Fruit fly (Drosophila melanogaster) whole organism, embryonic: ENCODE measurements around the gene TwdlX.

Experiments used
- Abd-B ChIP-seq: fragments of 200-800 bp; sonication (Bioruptor generic); optimal IDR thresholded peaks from 2 replicates; lab custom pipeline; 2018; ENCODE audit warnings: missing biosample characterization, mild to moderate bottlenecking, missing genetic modification characterization, moderate library complexity
- Adf1 ChIP-seq: fragments of 200-800 bp; sonication (Bioruptor generic); IDR thresholded peaks from 2 replicates; pipeline ENCODE4 v1.3.6; 2022; ENCODE audit warnings: missing biosample characterization, missing genetic modification characterization
- Atf-2 ChIP-seq: fragments of 200-800 bp; sonication (Bioruptor generic); optimal IDR thresholded peaks from 2 replicates; lab custom pipeline; 2016; ENCODE audit warnings: missing biosample characterization, missing genetic modification characterization
- CG10267 ChIP-seq: fragments of 200-800 bp; sonication (Bioruptor generic); optimal IDR thresholded peaks from 2 replicates; lab custom pipeline; 2018; ENCODE audit warnings: missing biosample characterization, mild to moderate bottlenecking, missing genetic modification characterization, moderate library complexity
- CG10959 ChIP-seq: fragments of 200-800 bp; sonication (Bioruptor generic); IDR thresholded peaks from 2 replicates; pipeline ENCODE4 v1.3.6; 2022; ENCODE audit warnings: missing biosample characterization, missing genetic modification characterization
- CG11247 ChIP-seq: fragments of 200-800 bp; sonication (Bioruptor generic); IDR thresholded peaks from 2 replicates; pipeline ENCODE4 v1.3.6; 2022; ENCODE audit warnings: missing biosample characterization, missing genetic modification characterization
- CG13894 ChIP-seq: fragments of 200-800 bp; sonication (Bioruptor generic); optimal IDR thresholded peaks from 3 replicates; lab custom pipeline; 2018; ENCODE audit warnings: missing biosample characterization, mild to moderate bottlenecking, missing genetic modification characterization, moderate library complexity
- CG14050 ChIP-seq: fragments of 200-800 bp; sonication (Bioruptor generic); IDR thresholded peaks from 3 replicates; pipeline ENCODE4 v1.3.6; 2022; ENCODE audit warnings: missing biosample characterization, missing genetic modification characterization
- CG15269 ChIP-seq: fragments of 200-800 bp; sonication (Bioruptor generic); optimal IDR thresholded peaks from 2 replicates; lab custom pipeline; 2018; ENCODE audit warnings: missing biosample characterization, mild to moderate bottlenecking, missing genetic modification characterization, moderate library complexity
- CG15479 ChIP-seq: fragments of 200-800 bp; sonication (Bioruptor generic); optimal IDR thresholded peaks from 3 replicates; lab custom pipeline; 2019; ENCODE audit warnings: missing biosample characterization, mild to moderate bottlenecking, missing genetic modification characterization, moderate library complexity
- CG16779 ChIP-seq: fragments of 200-800 bp; sonication (Bioruptor generic); IDR thresholded peaks from 2 replicates; pipeline ENCODE4 v1.3.6; 2022; ENCODE audit warnings: missing biosample characterization, missing genetic modification characterization
- CG2199 ChIP-seq: fragments of 200-800 bp; sonication (Bioruptor generic); IDR thresholded peaks from 3 replicates; pipeline ENCODE4 v1.3.6; 2022; ENCODE audit warnings: missing biosample characterization, missing genetic modification characterization
- CG30020 ChIP-seq: fragments of 200-800 bp; optimal IDR thresholded peaks from 2 replicates; lab custom pipeline; 2019; ENCODE audit warnings: missing biosample characterization, mild to moderate bottlenecking, missing genetic modification characterization, moderate library complexity
- CG31388 ChIP-seq: fragments of 200-800 bp; sonication (Bioruptor generic); optimal IDR thresholded peaks from 2 replicates; lab custom pipeline; 2016; ENCODE audit warnings: missing biosample characterization, missing genetic modification characterization
- CG6689 ChIP-seq: fragments of 200-800 bp; sonication (Bioruptor generic); IDR thresholded peaks from 2 replicates; pipeline ENCODE4 v1.3.6; 2022; ENCODE audit warnings: missing biosample characterization, missing genetic modification characterization
- CG8089 ChIP-seq: fragments of 200-800 bp; sonication (Bioruptor generic); optimal IDR thresholded peaks from 3 replicates; lab custom pipeline; 2016; ENCODE audit warnings: missing biosample characterization, missing genetic modification characterization
- CHES-1-like ChIP-seq: fragments of 200-800 bp; sonication (Bioruptor generic); optimal IDR thresholded peaks from 2 replicates; lab custom pipeline; 2016; ENCODE audit warnings: missing biosample characterization, missing genetic modification characterization
- Deaf1 ChIP-seq: fragments of 200-800 bp; optimal IDR thresholded peaks from 3 replicates; lab custom pipeline; 2019; ENCODE audit warnings: missing biosample characterization, mild to moderate bottlenecking, missing genetic modification characterization, moderate library complexity
- Dek ChIP-seq: fragments of 200-800 bp; sonication (Bioruptor generic); optimal IDR thresholded peaks from 3 replicates; lab custom pipeline; 2019; ENCODE audit warnings: missing biosample characterization, mild to moderate bottlenecking, missing genetic modification characterization, moderate library complexity
- Dll ChIP-seq: fragments of 200-800 bp; sonication (Bioruptor generic); IDR thresholded peaks from 4 replicates; pipeline ENCODE4 v1.3.6; 2022; ENCODE audit warnings: missing biosample characterization, missing genetic modification characterization; ENCODE audit not compliant: partially characterized antibody
- Fer2 ChIP-seq: fragments of 200-800 bp; sonication (Bioruptor generic); optimal IDR thresholded peaks from 2 replicates; lab custom pipeline; 2018; ENCODE audit warnings: missing biosample characterization, mild to moderate bottlenecking, missing genetic modification characterization, moderate library complexity
- Gsc ChIP-seq: fragments of 200-800 bp; sonication (Bioruptor generic); IDR thresholded peaks from 2 replicates; pipeline ENCODE4 v1.3.6; 2022; ENCODE audit warnings: missing biosample characterization, missing genetic modification characterization
- Gug ChIP-seq: fragments of 200-800 bp; sonication (Bioruptor generic); IDR thresholded peaks from 4 replicates; pipeline ENCODE4 v1.3.6; 2022; ENCODE audit warnings: missing biosample characterization, missing genetic modification characterization
- H2.0 ChIP-seq: fragments of 200-800 bp; sonication (Bioruptor generic); IDR thresholded peaks from 2 replicates; pipeline ENCODE4 v1.3.6; 2022; ENCODE audit warnings: missing biosample characterization, missing genetic modification characterization
- HmgZ ChIP-seq: fragments of 200-800 bp; sonication (Bioruptor generic); optimal IDR thresholded peaks from 2 replicates; lab custom pipeline; 2018; ENCODE audit warnings: missing biosample characterization, mild to moderate bottlenecking, missing genetic modification characterization
- Mad ChIP-seq: fragments of 200-800 bp; sonication (Bioruptor generic); optimal IDR thresholded peaks from 2 replicates; lab custom pipeline; 2016; ENCODE audit warnings: missing biosample characterization, missing genetic modification characterization
- Med ChIP-seq: fragments of 200-800 bp; sonication (Bioruptor generic); peaks from one replicate; lab custom pipeline; 2016; ENCODE audit warnings: missing biosample characterization, missing genetic modification characterization, mild to moderate bottlenecking, inconsistent platforms, moderate library complexity
- Nf-YC ChIP-seq: fragments of 200-800 bp; optimal IDR thresholded peaks from 3 replicates; lab custom pipeline; 2019; ENCODE audit warnings: missing biosample characterization, mild to moderate bottlenecking, missing genetic modification characterization, moderate library complexity
- NfI ChIP-seq: fragments of 200-800 bp; sonication (Bioruptor generic); optimal IDR thresholded peaks from 3 replicates; lab custom pipeline; 2018; ENCODE audit warnings: missing biosample characterization, mild to moderate bottlenecking, missing genetic modification characterization, moderate library complexity
- Sin3A ChIP-seq: fragments of >200 bp; optimal IDR thresholded peaks from 2 replicates; lab custom pipeline; 2018
- Sry-β ChIP-seq: fragments of 200-800 bp; sonication (Bioruptor generic); optimal IDR thresholded peaks from 2 replicates; lab custom pipeline; 2018; ENCODE audit warnings: missing biosample characterization, mild to moderate bottlenecking, missing genetic modification characterization, moderate library complexity
- abd-A ChIP-seq: fragments of 200-800 bp; sonication (Bioruptor generic); optimal IDR thresholded peaks from 3 replicates; lab custom pipeline; 2019; ENCODE audit warnings: missing biosample characterization, mild to moderate bottlenecking, missing genetic modification characterization, moderate library complexity
- ara ChIP-seq: fragments of 200-800 bp; sonication (Bioruptor generic); IDR thresholded peaks from 2 replicates; pipeline ENCODE4 v1.3.6; 2022; ENCODE audit warnings: missing biosample characterization, missing genetic modification characterization
- ash1 ChIP-seq: fragments of 200-800 bp; sonication (Bioruptor generic); optimal IDR thresholded peaks from 2 replicates; lab custom pipeline; 2018; ENCODE audit warnings: missing biosample characterization, mild to moderate bottlenecking, missing genetic modification characterization
- bcd ChIP-seq: fragments of 200-800 bp; sonication (Bioruptor generic); optimal IDR thresholded peaks from 2 replicates; lab custom pipeline; 2017; ENCODE audit warnings: missing biosample characterization, mild to moderate bottlenecking, missing genetic modification characterization
- br ChIP-seq: fragments of >200 bp; optimal IDR thresholded peaks from 2 replicates; lab custom pipeline; 2017
- ci ChIP-seq: fragments of 200-800 bp; sonication (Bioruptor generic); IDR thresholded peaks from 3 replicates; pipeline ENCODE4 v1.3.6; 2022; ENCODE audit warnings: missing biosample characterization, missing genetic modification characterization
- danr ChIP-seq: fragments of 200-800 bp; sonication (Bioruptor generic); IDR thresholded peaks from 2 replicates; pipeline ENCODE4 v1.3.6; 2022; ENCODE audit warnings: missing biosample characterization, missing genetic modification characterization
- esg ChIP-seq: fragments of 200-800 bp; sonication (Bioruptor generic); conservative IDR thresholded peaks from 2 replicates; pipeline ENCODE4 v1.3.6; 2022; ENCODE audit warnings: missing biosample characterization, missing genetic modification characterization
- eyg ChIP-seq: fragments of 200-800 bp; sonication (Bioruptor generic); optimal IDR thresholded peaks from 3 replicates; lab custom pipeline; 2016; ENCODE audit warnings: missing biosample characterization, missing genetic modification characterization
- gem ChIP-seq: fragments of 200-800 bp; sonication (Bioruptor generic); optimal IDR thresholded peaks from 2 replicates; lab custom pipeline; 2019; ENCODE audit warnings: missing biosample characterization, mild to moderate bottlenecking, missing genetic modification characterization, moderate library complexity
- ham ChIP-seq: fragments of 200-800 bp; sonication (Bioruptor generic); IDR thresholded peaks from 2 replicates; pipeline ENCODE4 v1.3.6; 2022; ENCODE audit warnings: missing biosample characterization, missing genetic modification characterization
- insv ChIP-seq, 2 experiments: fragments of 200-800 bp; sonication (Bioruptor generic); optimal IDR thresholded peaks; 3 replicates each; lab custom pipeline; 2016 to 2018; ENCODE audit warnings: missing biosample characterization in 2 of 2, missing genetic modification characterization in 2 of 2
- jigr1 ChIP-seq: fragments of 200-800 bp; sonication (Bioruptor generic); IDR thresholded peaks from 3 replicates; pipeline ENCODE4 v1.3.6; 2022; ENCODE audit warnings: missing biosample characterization, missing genetic modification characterization
- lbe ChIP-seq: fragments of 200-800 bp; sonication (Bioruptor generic); optimal IDR thresholded peaks from 2 replicates; lab custom pipeline; 2016; ENCODE audit warnings: missing biosample characterization, mild to moderate bottlenecking, missing genetic modification characterization
- sd ChIP-seq: fragments of 200-800 bp; sonication (Bioruptor generic); optimal IDR thresholded peaks from 3 replicates; lab custom pipeline; 2018; ENCODE audit warnings: missing biosample characterization, mild to moderate bottlenecking, missing genetic modification characterization, moderate library complexity
- sens ChIP-seq: fragments of 200-800 bp; sonication (Bioruptor generic); peaks from one replicate; lab custom pipeline; 2016; ENCODE audit warnings: missing biosample characterization, missing genetic modification characterization
- sim ChIP-seq: fragments of 200-800 bp; sonication (Bioruptor generic); IDR thresholded peaks from 2 replicates; pipeline ENCODE4 v1.3.6; 2022; ENCODE audit warnings: missing biosample characterization, missing genetic modification characterization
- sisA ChIP-seq: fragments of 200-800 bp; sonication (Bioruptor generic); IDR thresholded peaks from 2 replicates; pipeline ENCODE4 v1.3.6; 2022; ENCODE audit warnings: missing biosample characterization, missing genetic modification characterization
- trh ChIP-seq: fragments of 200-800 bp; sonication (Bioruptor generic); optimal IDR thresholded peaks from 2 replicates; lab custom pipeline; 2016; ENCODE audit warnings: missing biosample characterization, missing genetic modification characterization
- tup ChIP-seq: fragments of 200-800 bp; sonication (Bioruptor generic); optimal IDR thresholded peaks from 2 replicates; lab custom pipeline; 2016; ENCODE audit warnings: missing biosample characterization, mild to moderate bottlenecking, missing genetic modification characterization, moderate library complexity

Gene TwdlX

DNA sequence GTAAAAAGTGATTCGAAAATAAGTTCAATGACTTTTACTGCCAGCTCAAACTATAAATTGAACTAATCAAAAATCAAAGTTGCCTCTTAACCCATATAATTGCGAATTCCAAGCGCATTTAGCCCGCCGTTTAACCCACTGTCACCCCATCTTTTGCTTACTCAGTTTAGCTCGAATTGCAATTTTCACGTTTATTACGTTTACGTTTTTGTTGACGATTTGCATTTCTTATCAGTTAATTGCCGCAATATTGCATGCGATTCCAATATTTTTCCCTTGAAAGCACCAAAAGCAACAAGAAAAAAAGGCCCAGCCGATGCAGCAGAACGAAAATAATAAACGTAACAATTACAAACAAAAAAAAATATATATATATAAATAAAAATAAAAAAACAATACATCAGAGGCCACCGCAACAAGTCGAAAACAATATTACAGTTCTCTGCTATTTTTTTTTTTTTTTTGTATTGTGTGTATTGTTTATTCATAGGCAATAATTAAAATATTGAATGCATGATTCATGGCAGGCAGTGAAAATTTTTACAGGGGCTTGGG lies 12.6 kb upstream of the TwdlX start:
- TF ChIP-seq lbe (GFP tag; lab: Kevin White, UChicago) (peak; percentile 6), Sry-β (GFP tag; lab: Kevin White, UChicago) (no peak)
- TF ChIP-seq, all 482 proteins: peak for 1

DNA sequence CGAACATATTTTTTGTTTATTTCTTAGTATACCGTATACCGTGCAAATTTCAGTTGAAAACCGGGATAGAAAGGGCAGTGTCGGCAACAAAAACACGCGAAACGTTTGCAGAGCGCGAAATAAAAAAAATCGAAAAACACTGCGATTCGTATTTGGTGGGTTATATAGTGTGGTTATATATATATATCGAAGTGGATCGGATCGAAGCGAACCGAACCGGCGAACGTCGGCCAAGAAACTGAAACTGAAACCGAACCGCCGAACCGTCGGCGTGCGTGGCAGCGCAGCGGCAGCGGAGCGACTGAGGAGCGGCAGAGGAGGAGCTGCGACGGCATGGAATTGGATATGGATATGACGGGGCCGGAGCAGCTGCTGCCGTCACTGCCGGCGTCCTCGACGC lies 9.7 kb upstream of the TwdlX start, which contains the start of the genes CG32572 and CG34325:
Gene CG32572, plus strand, starts transcription at position 16 of the 400 bp plus-strand sequence.
Gene CG34325, minus strand, starts transcription at position 244 of the 400 bp plus-strand sequence.
- TF ChIP-seq NfI (GFP tag; lab: Kevin White, UChicago) (no peak), Dek (tag; lab: Kevin White, UChicago) (no peak), gem (tag; lab: Kevin White, UChicago) (no peak), br (lab: Kevin White, UChicago) (no peak), CG2199 (GFP tag; lab: Robert Waterston, UW) (no peak), Dll (GFP tag; lab: Robert Waterston, UW) (no peak), Atf-2 (no peak), Sin3A (lab: Kevin White, UChicago) (no peak), CG14050 (GFP tag; lab: Robert Waterston, UW) (peak; percentile 54; the same call in 1 of the 3 replicates), Med (peak; percentile 11), sens (peak; percentile 17), ci (GFP tag; lab: Robert Waterston, UW) (0 out of 3 replicates have a peak, but pooled peaks have one; percentile 16), Gug (GFP tag; lab: Robert Waterston, UW) (no peak), CG10267 (tag; lab: Kevin White, UChicago) (no peak), CG30020 (tag; lab: Kevin White, UChicago) (no peak), jigr1 (GFP tag; lab: Robert Waterston, UW) (no peak), abd-A (tag; lab: Kevin White, UChicago) (no peak), CG11247 (GFP tag; lab: Robert Waterston, UW) (no peak), bcd (GFP tag; lab: Kevin White, UChicago) (no peak), insv (GFP tag; optimal IDR thresholded peaks at IDR 0.05; lab: Kevin White, UChicago) (no peak), ara (GFP tag; lab: Robert Waterston, UW) (no peak), Fer2 (tag; lab: Kevin White, UChicago) (no peak), Mad (GFP tag; lab: Kevin White, UChicago) (no peak), Gsc (GFP tag; lab: Robert Waterston, UW) (no peak), CG6689 (GFP tag; lab: Robert Waterston, UW) (no peak), CG10959 (GFP tag; lab: Robert Waterston, UW) (no peak), tup (no peak), CHES-1-like (no peak), ash1 (GFP tag; lab: Kevin White, UChicago) (no peak), CG16779 (GFP tag; lab: Robert Waterston, UW) (0 out of 2 replicates have a peak, but pooled peaks have one; percentile 8), Nf-YC (tag; lab: Kevin White, UChicago) (no peak), sisA (GFP tag; lab: Robert Waterston, UW) (no peak), danr (GFP tag; lab: Robert Waterston, UW) (no peak), ham (GFP tag; lab: Robert Waterston, UW) (no peak), CG8089 (GFP tag; lab: Kevin White, UChicago) (no peak), esg (GFP tag; lab: Robert Waterston, UW) (no peak), eyg (GFP tag; lab: Kevin White, UChicago) (no peak), CG15479 (GFP tag; lab: Kevin White, UChicago) (no peak), CG15269 (tag; lab: Kevin White, UChicago) (no peak), CG31388 (no peak), Deaf1 (peak; percentile 73), Abd-B (no peak), H2.0 (no peak), CG13894 (tag; lab: Kevin White, UChicago) (peak; percentile 2), Adf1 (GFP tag; lab: Robert Waterston, UW) (peak; percentile 91), HmgZ (tag; lab: Kevin White, UChicago) (no peak), sd (tag; lab: Kevin White, UChicago) (no peak), sim (GFP tag; lab: Robert Waterston, UW) (no peak), trh (GFP tag; lab: Kevin White, UChicago) (no peak)
